Fruit fly (Drosophila melanogaster): ENCODE results near the gene CG15385.

DNA sequence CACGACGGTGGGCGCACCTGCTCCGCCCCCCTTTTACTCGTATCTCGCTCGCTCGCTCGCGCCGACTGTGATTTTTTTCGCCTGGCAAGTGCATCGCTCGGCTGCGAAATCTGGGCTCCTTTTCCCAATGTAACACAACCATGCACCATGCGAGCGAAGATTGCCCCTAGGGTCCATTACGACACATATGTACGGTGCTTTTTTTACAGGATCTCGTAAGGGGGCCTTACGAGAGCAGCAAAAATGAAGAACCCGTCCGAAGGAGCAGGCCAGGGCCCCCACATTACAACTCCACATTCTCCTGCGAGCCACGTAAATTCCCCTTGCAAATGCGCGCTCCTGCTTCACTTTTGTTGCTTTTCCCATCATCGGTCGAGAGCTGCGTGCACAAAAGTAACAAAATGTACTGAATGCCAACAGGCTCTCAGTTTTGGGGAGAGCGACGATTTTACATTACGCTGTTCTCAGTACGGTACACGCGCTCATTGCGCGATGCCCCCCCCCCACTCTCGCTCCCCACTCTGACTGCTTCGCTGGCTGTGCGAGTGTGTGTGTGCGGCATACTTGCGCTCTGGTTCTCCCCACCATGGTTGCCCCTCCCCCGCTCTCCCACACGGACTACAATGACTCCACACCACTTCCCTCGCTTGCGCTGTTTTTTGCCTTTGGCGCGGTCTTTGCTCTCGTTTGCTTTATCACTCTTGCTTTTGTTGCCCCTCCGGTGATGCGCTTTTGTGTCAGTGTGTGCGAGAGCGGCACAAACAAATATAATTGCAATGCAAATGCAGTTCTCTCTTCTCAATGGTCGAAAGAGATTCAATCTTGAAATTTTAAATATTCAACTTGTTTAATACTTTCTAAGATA is 9.3 kb downstream of the CG15385 start:
- TF ChIP-seq bcd (GFP tag; optimal IDR thresholded peaks at IDR 0.05) (no peak), mam (GFP tag; optimal IDR thresholded peaks at IDR 0.05) (no peak), CG3847 (GFP tag; IDR thresholded peaks at IDR 0.05) (no peak), amos (GFP tag; IDR thresholded peaks at IDR 0.05; ENCODE audit: partially characterized antibody) (peak; percentile 12; the same call in 1 of the 2 replicates), mld (GFP tag; IDR thresholded peaks at IDR 0.05; ENCODE audit: partially characterized antibody) (no peak), CG11456 (GFP tag; IDR thresholded peaks at IDR 0.05) (peak; percentile 44; the same call in 1 of the 3 replicates), ap (GFP tag; IDR thresholded peaks at IDR 0.05) (no peak), fd3F (GFP tag; optimal IDR thresholded peaks at IDR 0.05) (no peak), caup (GFP tag; optimal IDR thresholded peaks at IDR 0.05; ENCODE audit: severe bottlenecking) (peak; percentile 21), CG7928 (GFP tag; optimal IDR thresholded peaks at IDR 0.05) (no peak), kay (GFP tag; optimal IDR thresholded peaks at IDR 0.05) (peak; percentile 39), CG33213 (GFP tag; optimal IDR thresholded peaks at IDR 0.05) (no peak), Bteb2 (GFP tag; optimal IDR thresholded peaks at IDR 0.05) (no peak)
